Worm (Caenorhabditis elegans) whole organism, L4 larva: ENCODE results near the gene glb-21.
A peak's percentile ranks its signal among the peaks of the same experiment; 100 is the strongest.

Experiments
- R02D3.7 ChIP-seq: fragments of 150-350 bp; sonication (generic microtip); optimal IDR thresholded peaks from 3 replicates; lab custom pipeline; 2014; ENCODE audit warnings: missing biosample characterization, missing genetic modification characterization
- Y105C5A.15 ChIP-seq: fragments of 200-800 bp; sonication (Bioruptor generic); IDR thresholded peaks from 2 replicates; pipeline ENCODE4 v1.3.6; 2022; ENCODE audit warnings: missing genetic modification characterization, missing compliant biosample characterization
- Y5F2A.4 ChIP-seq: fragments of 200-800 bp; sonication (Bioruptor generic); optimal IDR thresholded peaks from 2 replicates; lab custom pipeline; 2018; ENCODE audit warnings: mild to moderate bottlenecking, missing genetic modification characterization, missing compliant biosample characterization
- aha-1 ChIP-seq: fragments of 150-350 bp; peaks from one replicate; lab custom pipeline; 2014; ENCODE audit warnings: missing biosample characterization, missing genetic modification characterization
- attf-4 ChIP-seq: sonication (generic microtip); optimal IDR thresholded peaks from 3 replicates; lab custom pipeline; 2017; ENCODE audit warnings: missing biosample characterization, missing genetic modification characterization
- ceh-28 ChIP-seq: fragments of 150-350 bp; optimal IDR thresholded peaks from 2 replicates; lab custom pipeline; 2014; ENCODE audit warnings: missing biosample characterization, missing genetic modification reagents, missing genetic modification characterization
- ceh-32 ChIP-seq: sonication (generic microtip); optimal IDR thresholded peaks from 2 replicates; lab custom pipeline; 2016; ENCODE audit warnings: mild to moderate bottlenecking, missing genetic modification characterization, missing compliant biosample characterization; ENCODE audit not compliant: poor library complexity
- ceh-44 ChIP-seq: fragments of 200-800 bp; sonication (Bioruptor generic); IDR thresholded peaks from 2 replicates; pipeline ENCODE4 v1.3.6; 2022; ENCODE audit warnings: missing genetic modification reagents, missing genetic modification characterization, missing compliant biosample characterization
- ceh-62 ChIP-seq: sonication (generic microtip); optimal IDR thresholded peaks from 2 replicates; lab custom pipeline; 2017; ENCODE audit warnings: missing biosample characterization, missing genetic modification characterization
- ces-1 ChIP-seq: fragments of 150-350 bp; sonication (generic microtip); optimal IDR thresholded peaks from 4 replicates; lab custom pipeline; 2014; ENCODE audit warnings: missing biosample characterization, missing genetic modification reagents, missing genetic modification characterization
- dve-1 ChIP-seq: sonication (generic microtip); optimal IDR thresholded peaks from 2 replicates; lab custom pipeline; 2017; ENCODE audit warnings: antibody characterized with exemption, mild to moderate bottlenecking, missing genetic modification characterization, missing compliant biosample characterization; ENCODE audit not compliant: insufficient read depth
- gei-8 ChIP-seq: fragments of 200-800 bp; sonication (Bioruptor generic); optimal IDR thresholded peaks from 2 replicates; lab custom pipeline; 2018; ENCODE audit warnings: mild to moderate bottlenecking, missing genetic modification characterization, missing compliant biosample characterization
- hif-1 ChIP-seq, 2 experiments: sonication (generic microtip); optimal IDR thresholded peaks; 2 replicates each; lab custom pipeline; 2016 to 2017; ENCODE audit warnings: missing compliant biosample characterization in 2 of 2, missing genetic modification characterization in 2 of 2, missing genetic modification reagents in 2 of 2, missing genotype in 2 of 2, mild to moderate bottlenecking in 1 of 2
- hlh-11 ChIP-seq: fragments of 200-800 bp; sonication (Bioruptor generic); optimal IDR thresholded peaks from 2 replicates; lab custom pipeline; 2018; ENCODE audit warnings: mild to moderate bottlenecking, missing genetic modification characterization, missing compliant biosample characterization
- hmg-1.1 ChIP-seq: fragments of 200-800 bp; sonication (Bioruptor generic); IDR thresholded peaks from 2 replicates; pipeline ENCODE4 v1.3.6; 2022; ENCODE audit warnings: missing genetic modification reagents, missing genetic modification characterization, missing compliant biosample characterization
- jun-1 ChIP-seq: fragments of 150-350 bp; optimal IDR thresholded peaks from 2 replicates; lab custom pipeline; 2014; ENCODE audit warnings: missing biosample characterization, missing genetic modification reagents, missing genetic modification characterization
- lin-29 ChIP-seq: fragments of 200-800 bp; sonication (Bioruptor generic); IDR thresholded peaks from 2 replicates; pipeline ENCODE4 v1.3.6; 2022; ENCODE audit warnings: missing genetic modification reagents, missing genetic modification characterization, missing compliant biosample characterization
- mdl-1 ChIP-seq, 2 experiments: fragments of 150-350 bp in 1 of 2; sonication (generic microtip) in 1 of 2; optimal IDR thresholded peaks; 2 replicates each; lab custom pipeline; 2014 to 2017; ENCODE audit warnings: missing biosample characterization in 2 of 2, missing genetic modification characterization in 2 of 2
- mdt-29 ChIP-seq: fragments of 200-800 bp; sonication (Bioruptor generic); IDR thresholded peaks from 2 replicates; pipeline ENCODE4 v1.3.6; 2022; ENCODE audit warnings: missing genetic modification reagents, missing genetic modification characterization, missing compliant biosample characterization
- mxl-3 ChIP-seq: fragments of 200-800 bp; sonication (Bioruptor generic); optimal IDR thresholded peaks from 2 replicates; lab custom pipeline; 2018; ENCODE audit warnings: mild to moderate bottlenecking, missing genetic modification characterization, missing compliant biosample characterization
- nhr-10 ChIP-seq: fragments of 150-350 bp; optimal IDR thresholded peaks from 2 replicates; lab custom pipeline; 2014; ENCODE audit warnings: missing biosample characterization, missing genetic modification characterization
- nhr-11 ChIP-seq: fragments of 150-350 bp; optimal IDR thresholded peaks from 2 replicates; lab custom pipeline; 2014; ENCODE audit warnings: missing biosample characterization, missing genetic modification characterization
- nhr-28 ChIP-seq: fragments of 150-350 bp; optimal IDR thresholded peaks from 2 replicates; lab custom pipeline; 2014; ENCODE audit warnings: missing biosample characterization, missing genetic modification characterization
- nhr-42 ChIP-seq: fragments of 200-800 bp; sonication (Bioruptor generic); IDR thresholded peaks from 2 replicates; pipeline ENCODE4 v1.3.6; 2022; ENCODE audit warnings: missing genetic modification characterization, missing compliant biosample characterization
- nhr-48 ChIP-seq: sonication (generic microtip); optimal IDR thresholded peaks from 2 replicates; lab custom pipeline; 2016; ENCODE audit warnings: mild to moderate bottlenecking, missing genetic modification characterization, missing compliant biosample characterization
- nhr-6 ChIP-seq: fragments of 150-350 bp; optimal IDR thresholded peaks from 2 replicates; lab custom pipeline; 2014; ENCODE audit warnings: missing biosample characterization, missing genetic modification characterization
- pha-4 ChIP-seq, 2 experiments: fragments of 150-350 bp in 1 of 2; fragments of 200-800 bp in 1 of 2; sonication (Bioruptor generic) in 1 of 2; IDR thresholded peaks in 1 of 2; optimal IDR thresholded peaks in 1 of 2; 2 replicates each; pipeline versions ENCODE4 v1.3.6 to Lab custom; 2014 to 2022; ENCODE audit warnings: missing genetic modification characterization in 2 of 2, missing genetic modification reagents in 2 of 2, missing biosample characterization in 1 of 2, missing compliant biosample characterization in 1 of 2
- php-3 ChIP-seq: fragments of 200-800 bp; sonication (Bioruptor generic); IDR thresholded peaks from 2 replicates; pipeline ENCODE4 v1.3.6; 2022; ENCODE audit warnings: missing genetic modification reagents, missing genetic modification characterization, missing compliant biosample characterization
- rbr-2 ChIP-seq: sonication (generic microtip); optimal IDR thresholded peaks from 2 replicates; lab custom pipeline; 2016; ENCODE audit warnings: missing genotype, missing genetic modification characterization, missing compliant biosample characterization
- sdz-12 ChIP-seq: fragments of 200-800 bp; sonication (Bioruptor generic); optimal IDR thresholded peaks from 2 replicates; lab custom pipeline; 2018; ENCODE audit warnings: mild to moderate bottlenecking, missing genetic modification characterization, missing compliant biosample characterization
- set-16 ChIP-seq: fragments of 200-800 bp; sonication (Bioruptor generic); IDR thresholded peaks from 2 replicates; pipeline ENCODE4 v1.3.6; 2022; ENCODE audit warnings: missing genetic modification reagents, missing genetic modification characterization, missing compliant biosample characterization
- skn-1 ChIP-seq: fragments of 150-350 bp; optimal IDR thresholded peaks from 2 replicates; lab custom pipeline; 2014; ENCODE audit warnings: missing biosample characterization, missing genetic modification characterization
- snpc-4 ChIP-seq: fragments of 150-350 bp; optimal IDR thresholded peaks from 2 replicates; lab custom pipeline; 2014; ENCODE audit warnings: missing biosample characterization, missing genetic modification characterization
- unc-62 ChIP-seq, 3 experiments: fragments of 150-350 bp in 1 of 3; sonication (generic microtip); optimal IDR thresholded peaks in 2 of 3; peaks in 1 of 3; 1 replicate in 1 of 3; 2 replicates in 2 of 3; lab custom pipeline; 2014 to 2017; ENCODE audit warnings: missing biosample characterization in 3 of 3, missing genetic modification characterization in 3 of 3, missing genetic modification reagents in 3 of 3, missing genotype in 1 of 3
- vab-7 ChIP-seq: fragments of 200-800 bp; sonication (Bioruptor generic); IDR thresholded peaks from 2 replicates; pipeline ENCODE4 v1.3.6; 2022; ENCODE audit warnings: missing genetic modification reagents, missing genetic modification characterization, missing compliant biosample characterization
- zag-1 ChIP-seq: fragments of 150-350 bp; optimal IDR thresholded peaks from 2 replicates; lab custom pipeline; 2014; ENCODE audit warnings: missing biosample characterization, missing genetic modification characterization

Gene glb-21

DNA sequence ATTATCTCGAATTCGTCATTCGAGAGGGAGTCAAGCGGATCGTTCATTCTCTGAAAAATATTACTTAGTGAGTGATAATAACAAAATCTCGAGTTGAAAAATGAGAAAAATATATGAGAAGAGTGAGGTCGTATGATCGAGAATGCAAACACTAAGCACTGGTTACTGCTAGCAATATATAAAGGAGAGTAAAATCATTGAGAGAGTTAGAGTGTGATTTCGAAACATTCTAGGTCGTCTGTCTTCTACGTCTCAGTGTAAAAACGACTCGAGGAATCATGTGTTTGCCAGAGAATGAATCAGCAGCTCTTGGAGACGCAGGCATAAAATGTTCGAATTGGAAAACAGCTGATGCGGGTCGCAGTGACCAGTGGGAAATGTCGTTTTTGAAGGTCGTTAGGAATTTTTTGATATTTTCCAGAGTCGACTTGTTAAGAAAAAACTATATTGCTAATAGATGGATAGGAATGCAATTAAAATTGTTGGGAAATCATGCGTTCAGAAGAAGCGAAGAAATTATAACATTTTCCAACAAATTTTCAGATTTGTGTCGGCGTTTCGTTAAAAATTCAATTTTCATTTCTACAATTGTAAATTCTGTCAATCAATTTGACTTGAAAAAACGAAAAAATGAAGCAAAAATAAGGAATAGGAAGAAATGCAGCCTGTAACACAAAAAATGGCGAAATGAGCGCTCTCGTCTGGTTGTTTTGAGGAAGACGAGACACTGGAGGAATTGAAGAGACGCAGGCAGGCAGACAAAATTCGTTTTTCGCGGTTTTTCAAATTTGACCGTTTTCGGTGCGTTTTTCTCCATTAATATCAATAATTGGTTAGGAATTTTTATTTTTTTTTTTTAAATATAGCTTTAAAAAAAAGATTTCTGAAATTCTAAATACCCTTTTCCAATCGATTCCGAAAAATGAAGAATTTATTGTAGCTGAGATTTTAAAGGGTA, 14.3 kb downstream of the glb-21 start, which contains the start of gene allo-1 (continued):
- TF ChIP-seq set-16 (GFP tag; lab: Robert Waterston, UW), result no peak
- TF ChIP-seq hif-1 (tag; optimal IDR thresholded peaks at IDR 0.05; lab: Kevin White, UChicago), result peak in 1 of 2 experiments; percentile 56
- TF ChIP-seq mdl-1 (tag; optimal IDR thresholded peaks at IDR 0.05; lab: Kevin White, UChicago), result peak; percentile 15 to 83
- peak; percentile 62 for TF ChIP-seq jun-1 (tag; lab: Kevin White, UChicago)
- peak; percentile 63 for TF ChIP-seq nhr-6 (tag; lab: Kevin White, UChicago)
- no peak for TF ChIP-seq gei-8 (GFP tag; lab: Kevin White, UChicago)
- TF ChIP-seq unc-62 (GFP tag; optimal IDR thresholded peaks at IDR 0.05 in 1 of 2; lab: Kevin White, UChicago), result peak in 1 of 2 experiments; percentile 28
- TF ChIP-seq unc-62 (tag; optimal IDR thresholded peaks at IDR 0.05; lab: Kevin White, UChicago), result no peak
- peak; percentile 80 for TF ChIP-seq nhr-28 (tag; lab: Kevin White, UChicago)
- no peak for TF ChIP-seq vab-7 (GFP tag; lab: Robert Waterston, UW)
- TF ChIP-seq rbr-2 (tag; lab: Kevin White, UChicago), result peak; percentile 24
- peak; percentile 76 for TF ChIP-seq dve-1 (tag; lab: Kevin White, UChicago)
- no peak for TF ChIP-seq ceh-28 (tag; lab: Kevin White, UChicago)
- TF ChIP-seq hlh-11, result peak; percentile 94
- TF ChIP-seq ceh-32 (tag; lab: Kevin White, UChicago), result no peak
- TF ChIP-seq skn-1 (tag; lab: Kevin White, UChicago), result no peak
- no peak for TF ChIP-seq sdz-12
- no peak for TF ChIP-seq ceh-44 (GFP tag; lab: Robert Waterston, UW)

DNA sequence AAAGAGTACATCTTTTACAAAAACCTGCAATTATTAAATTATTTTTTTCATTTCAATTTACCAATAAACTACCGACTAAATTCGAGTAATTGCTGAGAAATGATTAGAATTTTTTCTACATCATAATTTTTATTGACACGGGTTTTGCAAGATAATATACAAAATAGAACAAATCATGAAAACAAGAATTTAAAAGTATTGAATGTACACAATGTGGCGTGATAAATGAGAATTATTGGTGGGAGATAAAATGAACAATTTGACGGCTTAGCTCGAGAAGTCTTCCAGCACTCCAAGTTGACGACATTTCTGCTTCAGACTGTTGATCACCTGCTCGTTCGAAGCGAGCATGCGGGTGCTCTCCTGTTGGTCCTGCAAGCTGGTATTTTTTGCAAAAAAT, 16.4 kb downstream of the glb-21 start, which contains the start of gene R102.4:
R102.4 (minus strand) TSS at position 101 of the 400 bp plus-strand sequence.
- TF ChIP-seq unc-62 (GFP tag; optimal IDR thresholded peaks at IDR 0.05 in 1 of 2; lab: Kevin White, UChicago), result peak in 1 of 2 experiments; percentile 83
- no peak for TF ChIP-seq unc-62 (tag; optimal IDR thresholded peaks at IDR 0.05; lab: Kevin White, UChicago)
- no peak for TF ChIP-seq lin-29 (GFP tag; lab: Robert Waterston, UW)

DNA sequence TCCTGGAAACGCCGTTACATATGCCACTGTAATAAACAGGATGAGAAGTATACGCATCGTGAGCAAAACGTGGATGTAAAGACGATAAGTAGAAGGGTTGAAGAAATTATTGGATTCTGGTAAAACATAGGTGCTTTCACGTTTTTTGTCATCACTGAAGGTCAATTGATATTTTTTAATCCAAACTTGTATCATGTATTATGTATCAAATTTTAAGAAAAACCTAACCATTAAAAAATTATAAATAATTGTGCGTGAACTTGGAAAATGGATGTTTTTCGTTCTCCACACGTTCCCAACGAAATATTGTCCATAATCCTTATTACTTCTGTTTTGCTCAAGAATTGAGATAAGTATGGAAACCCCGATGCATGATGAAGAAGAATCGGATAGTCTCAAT, 21.5 kb downstream of the glb-21 start, which contains the start of gene R102.8:
R102.8 (minus strand) TSS at position 101 of the 400 bp plus-strand sequence.
- peak in 1 of 2 experiments; percentile 70 for TF ChIP-seq unc-62 (GFP tag; optimal IDR thresholded peaks at IDR 0.05 in 1 of 2; lab: Kevin White, UChicago)
- no peak for TF ChIP-seq unc-62 (tag; optimal IDR thresholded peaks at IDR 0.05; lab: Kevin White, UChicago)
- no peak for TF ChIP-seq R02D3.7 (tag; lab: Kevin White, UChicago)

ce11 chrIV:10688972-10689567, 22.5 kb downstream of the glb-21 start, which contains the start of gene R102.3:
Gene R102.3, plus strand, starts transcription at chrIV:10689517.
- no peak for TF ChIP-seq hmg-1.1 (GFP tag; lab: Robert Waterston, UW)
- TF ChIP-seq sdz-12, result no peak
- TF ChIP-seq nhr-42 (GFP tag; lab: Robert Waterston, UW), result no peak
- TF ChIP-seq mdt-29 (GFP tag; lab: Robert Waterston, UW), result no peak
- no peak for TF ChIP-seq mxl-3 (GFP tag; lab: Kevin White, UChicago)
- TF ChIP-seq ces-1 (GFP tag; lab: Kevin White, UChicago), result no peak
- TF ChIP-seq snpc-4 (tag; lab: Kevin White, UChicago), result no peak
- peak; percentile 21 for TF ChIP-seq aha-1 (tag; lab: Kevin White, UChicago)
- no peak for TF ChIP-seq Y5F2A.4
- peak; percentile 52 for TF ChIP-seq nhr-11 (tag; lab: Kevin White, UChicago)
- no peak for TF ChIP-seq php-3 (GFP tag; lab: Robert Waterston, UW)
- no peak for TF ChIP-seq zag-1 (tag; lab: Kevin White, UChicago)
- TF ChIP-seq attf-4 (tag; lab: Kevin White, UChicago), result no peak
- no peak for TF ChIP-seq Y105C5A.15 (GFP tag; lab: Robert Waterston, UW)
- TF ChIP-seq nhr-48, result no peak
- no peak for TF ChIP-seq ceh-62
- TF ChIP-seq nhr-10 (tag; lab: Kevin White, UChicago), result no peak
- no peak for TF ChIP-seq pha-4 (GFP tag; IDR thresholded peaks at IDR 0.05; lab: Robert Waterston, UW)
- TF ChIP-seq pha-4 (tag; optimal IDR thresholded peaks at IDR 0.05; lab: Kevin White, UChicago), result no peak
